Fruit fly (Drosophila melanogaster) whole organism: ENCODE results near the gene CG46191.
"Not testable (repeated sequence)": the region's sequence is repeated elsewhere in the genome, so short reads cannot be mapped to it uniquely, and the experiment has no call there.

Experiments used
- CG8478 ChIP-seq: fragments of >200 bp; optimal IDR thresholded peaks from 2 replicates; lab custom pipeline; 2018; ENCODE audit warnings: inconsistent platforms
- Dll ChIP-seq: fragments of >200 bp; optimal IDR thresholded peaks from 2 replicates; lab custom pipeline; 2017
- EcR ChIP-seq, 2 experiments: fragments of >200 bp; optimal IDR thresholded peaks; 2 replicates each; lab custom pipeline; 2017; ENCODE audit warnings: missing biosample characterization in 2 of 2, missing genetic modification characterization in 2 of 2, missing genetic modification reagents in 2 of 2
- psq ChIP-seq: fragments of >200 bp; optimal IDR thresholded peaks from 2 replicates; lab custom pipeline; 2017
- usp ChIP-seq: fragments of >200 bp; optimal IDR thresholded peaks from 2 replicates; lab custom pipeline; 2017; ENCODE audit warnings: missing biosample characterization, missing genetic modification characterization, mixed read lengths

Gene CG46191

dm6 chrY:3215755-3216154 lies at the start of gene CG46191:
TSS of gene CG46191 (minus strand) at chrY:3215855.
- not testable (repeated sequence) for TF ChIP-seq Dll (lab: Kevin White, UChicago); psq (lab: Kevin White, UChicago); usp (GFP tag; lab: Kevin White, UChicago)

DNA sequence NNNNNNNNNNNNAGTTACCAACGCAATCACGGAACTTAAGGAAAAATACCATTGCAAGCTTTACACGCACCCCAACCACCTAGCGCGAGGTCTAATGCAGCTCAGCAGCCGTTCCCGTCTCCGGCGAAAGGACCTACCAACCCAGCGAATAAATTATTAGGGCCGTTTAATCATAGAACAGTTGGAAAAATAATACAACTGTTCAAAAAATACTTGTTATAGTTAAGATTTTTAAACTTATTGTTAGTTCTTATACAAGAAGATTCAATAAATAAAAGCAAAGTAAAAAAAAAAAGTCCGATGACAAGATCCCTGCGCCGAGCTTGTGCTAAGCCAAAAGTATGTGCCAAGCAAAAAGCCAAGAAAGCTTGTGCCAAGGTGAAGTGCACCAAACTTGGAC lies 47.2 kb upstream of the CG46191 start, which contains the start of gene CG46193:
Gene CG46193, plus strand, starts transcription at position 301 of the 400 bp plus-strand sequence.
- TF ChIP-seq psq (lab: Kevin White, UChicago); usp (GFP tag; lab: Kevin White, UChicago); CG8478 (lab: Kevin White, UChicago): not testable (repeated sequence)

dm6 chrY:3253257-3253656 lies 37.6 kb upstream of the CG46191 start, which contains the start of gene CG46192:
TSS of gene CG46192 (minus strand) at chrY:3253357.
- not testable (repeated sequence) for TF ChIP-seq CG8478 (lab: Kevin White, UChicago); EcR (GFP tag; optimal IDR thresholded peaks at IDR 0.05; lab: Kevin White, UChicago); psq (lab: Kevin White, UChicago)
